Fruit fly (Drosophila melanogaster) S2 (cell line): Measurements from ENCODE around the gene CG10428.

Experiments used
- CG8478 ChIP-seq: fragments of >200 bp; optimal IDR thresholded peaks from 2 replicates; lab custom pipeline; 2018
- CTCF ChIP-seq, 2 experiments: fragments of >200 bp; optimal IDR thresholded peaks; 2 replicates each; lab custom pipeline; 2018

DNA sequence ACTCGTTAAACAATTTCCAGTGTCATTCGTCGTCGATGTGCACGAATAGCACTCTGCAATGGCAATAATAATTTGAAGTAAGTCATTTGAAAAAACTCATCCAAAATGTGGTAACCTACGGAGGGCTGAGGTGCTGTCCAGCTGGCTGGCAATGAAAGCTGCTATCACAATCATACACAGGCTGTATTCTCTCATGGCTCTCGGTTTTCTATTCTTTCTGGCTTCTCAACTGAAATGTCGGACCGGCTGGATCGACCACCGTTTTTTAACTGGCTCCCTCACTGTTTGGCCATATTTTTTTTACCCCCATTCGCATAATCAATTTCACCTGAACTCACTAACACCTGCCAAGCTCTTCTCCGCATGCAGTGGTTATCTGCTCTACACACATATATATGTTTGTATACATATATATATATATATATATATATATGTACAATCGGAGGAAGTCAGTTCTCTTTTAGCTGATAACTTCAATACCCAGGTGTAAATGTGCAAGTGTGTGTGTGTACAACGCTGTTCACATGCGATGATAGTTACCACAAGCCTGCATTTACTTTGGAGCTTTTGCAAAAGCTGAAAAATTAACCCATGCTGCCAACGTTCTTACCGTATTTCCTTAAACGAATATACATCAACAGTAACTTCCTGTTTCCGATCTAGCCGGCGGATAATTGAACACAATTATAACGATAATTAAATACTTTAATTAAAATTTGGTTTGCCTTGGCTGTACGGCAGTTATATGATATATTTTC, 47.2 kb downstream of the CG10428 start, which contains the start of gene CG10650:
- no peak for TF ChIP-seq CTCF (optimal IDR thresholded peaks at IDR 0.05; lab: Kevin White, UChicago)
- TF ChIP-seq CG8478 (lab: Kevin White, UChicago), result no peak
